Worm (Caenorhabditis elegans) whole organism, L4 larva: ENCODE results near the gene ttr-33.

ENCODE experiments used
- F44E2.7 ChIP-seq: fragments of 200-800 bp; sonication (Bioruptor generic); IDR thresholded peaks from 2 replicates; pipeline ENCODE4 v2.1.2; 2022; ENCODE audit warnings: missing genetic modification characterization, missing compliant biosample characterization
- Y48G9A.11 ChIP-seq: fragments of 200-800 bp; sonication (Bioruptor generic); IDR thresholded peaks from 2 replicates; pipeline ENCODE4 v1.3.6; 2022; ENCODE audit warnings: missing genetic modification reagents, missing genetic modification characterization, missing compliant biosample characterization
- Y75B8A.6 ChIP-seq: fragments of 200-800 bp; sonication (Bioruptor generic); IDR thresholded peaks from 2 replicates; pipeline ENCODE4 v1.3.6; 2022; ENCODE audit warnings: missing genetic modification reagents, missing genetic modification characterization, missing compliant biosample characterization
- aha-1 ChIP-seq: fragments of 150-350 bp; peaks from one replicate; lab custom pipeline; 2014; ENCODE audit warnings: missing biosample characterization, missing genetic modification characterization
- ama-1 ChIP-seq: fragments of 150-350 bp; optimal IDR thresholded peaks from 2 replicates; lab custom pipeline; 2014; ENCODE audit warnings: inconsistent platforms, mixed read lengths
- attf-4 ChIP-seq: sonication (generic microtip); optimal IDR thresholded peaks from 3 replicates; lab custom pipeline; 2017; ENCODE audit warnings: missing biosample characterization, missing genetic modification characterization
- ceh-28 ChIP-seq: fragments of 150-350 bp; optimal IDR thresholded peaks from 2 replicates; lab custom pipeline; 2014; ENCODE audit warnings: missing biosample characterization, missing genetic modification reagents, missing genetic modification characterization
- ceh-44 ChIP-seq: fragments of 200-800 bp; sonication (Bioruptor generic); IDR thresholded peaks from 2 replicates; pipeline ENCODE4 v1.3.6; 2022; ENCODE audit warnings: missing genetic modification reagents, missing genetic modification characterization, missing compliant biosample characterization
- ceh-62 ChIP-seq: sonication (generic microtip); optimal IDR thresholded peaks from 2 replicates; lab custom pipeline; 2017; ENCODE audit warnings: missing biosample characterization, missing genetic modification characterization
- cey-2 ChIP-seq: sonication (generic microtip); optimal IDR thresholded peaks from 3 replicates; lab custom pipeline; 2017; ENCODE audit warnings: missing genetic modification characterization, mild to moderate bottlenecking, missing compliant biosample characterization, antibody characterized with exemption, borderline replicate concordance; ENCODE audit not compliant: insufficient read depth
- daf-12 ChIP-seq: fragments of 150-350 bp; optimal IDR thresholded peaks from 2 replicates; lab custom pipeline; 2014; ENCODE audit warnings: missing biosample characterization, missing genetic modification reagents, missing genetic modification characterization
- daf-16 ChIP-seq, 3 experiments: sonication (generic microtip); optimal IDR thresholded peaks; 2 replicates each; lab custom pipeline; 2016 to 2017; ENCODE audit warnings: missing genetic modification characterization in 3 of 3, missing genetic modification reagents in 3 of 3, mild to moderate bottlenecking in 2 of 3, missing compliant biosample characterization in 2 of 3, missing biosample characterization in 1 of 3, moderate library complexity in 1 of 3
- dmd-6 ChIP-seq: fragments of 200-800 bp; sonication (Bioruptor generic); IDR thresholded peaks from 2 replicates; pipeline ENCODE4 v1.3.6; 2022; ENCODE audit warnings: missing genetic modification reagents, missing genetic modification characterization, missing compliant biosample characterization
- dmd-9 ChIP-seq: fragments of 200-800 bp; sonication (Bioruptor generic); IDR thresholded peaks from 2 replicates; pipeline ENCODE4 v1.3.6; 2022; ENCODE audit warnings: missing genetic modification reagents, missing genetic modification characterization, missing compliant biosample characterization
- dpl-1 ChIP-seq: fragments of 150-350 bp; optimal IDR thresholded peaks from 2 replicates; lab custom pipeline; 2014; ENCODE audit warnings: missing biosample characterization, missing genetic modification reagents, missing genetic modification characterization
- duxl-1 ChIP-seq: sonication (generic microtip); optimal IDR thresholded peaks from 2 replicates; lab custom pipeline; 2016; ENCODE audit warnings: mild to moderate bottlenecking, missing genetic modification characterization, moderate library complexity, missing compliant biosample characterization; ENCODE audit not compliant: poor library complexity
- dve-1 ChIP-seq: sonication (generic microtip); optimal IDR thresholded peaks from 2 replicates; lab custom pipeline; 2017; ENCODE audit warnings: antibody characterized with exemption, mild to moderate bottlenecking, missing genetic modification characterization, missing compliant biosample characterization; ENCODE audit not compliant: insufficient read depth
- fos-1 ChIP-seq: fragments of 150-350 bp; optimal IDR thresholded peaks from 2 replicates; lab custom pipeline; 2014; ENCODE audit warnings: missing biosample characterization, missing genetic modification characterization
- gei-8 ChIP-seq: fragments of 200-800 bp; sonication (Bioruptor generic); optimal IDR thresholded peaks from 2 replicates; lab custom pipeline; 2018; ENCODE audit warnings: mild to moderate bottlenecking, missing genetic modification characterization, missing compliant biosample characterization
- lin-13 ChIP-seq: fragments of 150-350 bp; optimal IDR thresholded peaks from 2 replicates; lab custom pipeline; 2014; ENCODE audit warnings: missing biosample characterization, missing genetic modification reagents, missing genetic modification characterization
- lin-15B ChIP-seq: fragments of 150-350 bp; sonication (generic microtip); optimal IDR thresholded peaks from 3 replicates; lab custom pipeline; 2014; ENCODE audit warnings: missing biosample characterization, missing genetic modification characterization
- lin-29 ChIP-seq: fragments of 200-800 bp; sonication (Bioruptor generic); IDR thresholded peaks from 2 replicates; pipeline ENCODE4 v1.3.6; 2022; ENCODE audit warnings: missing genetic modification reagents, missing genetic modification characterization, missing compliant biosample characterization
- lin-39 ChIP-seq: fragments of 150-350 bp; optimal IDR thresholded peaks from 2 replicates; lab custom pipeline; 2014; ENCODE audit warnings: missing biosample characterization, missing genetic modification reagents, missing genetic modification characterization
- lsy-2 ChIP-seq, 2 experiments: fragments of 150-350 bp in 1 of 2; sonication (generic microtip) in 1 of 2; optimal IDR thresholded peaks; 2 replicates each; lab custom pipeline; 2014 to 2017; ENCODE audit warnings: missing biosample characterization in 2 of 2, missing genetic modification characterization in 2 of 2
- madf-5 ChIP-seq, 2 experiments: fragments of 200-800 bp; sonication (Bioruptor generic); IDR thresholded peaks; 2 replicates each; pipeline ENCODE4 v1.3.6; 2022; ENCODE audit warnings: missing compliant biosample characterization in 2 of 2, missing genetic modification characterization in 2 of 2
- mdl-1 ChIP-seq, 2 experiments: fragments of 150-350 bp in 1 of 2; sonication (generic microtip) in 1 of 2; optimal IDR thresholded peaks; 2 replicates each; lab custom pipeline; 2014 to 2017; ENCODE audit warnings: missing biosample characterization in 2 of 2, missing genetic modification characterization in 2 of 2
- mep-1 ChIP-seq: fragments of 150-350 bp; sonication (generic microtip); optimal IDR thresholded peaks from 3 replicates; lab custom pipeline; 2014; ENCODE audit warnings: missing biosample characterization, missing genetic modification characterization
- mxl-2 ChIP-seq: fragments of 200-800 bp; sonication (Bioruptor generic); conservative IDR thresholded peaks from 2 replicates; pipeline ENCODE4 v1.3.6; 2022; ENCODE audit warnings: missing genetic modification reagents, missing genetic modification characterization, missing compliant biosample characterization
- nhr-11 ChIP-seq: fragments of 150-350 bp; optimal IDR thresholded peaks from 2 replicates; lab custom pipeline; 2014; ENCODE audit warnings: missing biosample characterization, missing genetic modification characterization
- nhr-111 ChIP-seq: fragments of 200-800 bp; sonication (Bioruptor generic); optimal IDR thresholded peaks from 2 replicates; lab custom pipeline; 2018; ENCODE audit warnings: mild to moderate bottlenecking, missing genetic modification characterization, missing compliant biosample characterization
- nhr-25 ChIP-seq: sonication (generic microtip); optimal IDR thresholded peaks from 2 replicates; lab custom pipeline; 2017; ENCODE audit warnings: missing genetic modification characterization, mild to moderate bottlenecking, missing compliant biosample characterization, antibody characterized with exemption, moderate library complexity, borderline replicate concordance; ENCODE audit not compliant: insufficient read depth
- nhr-28 ChIP-seq: fragments of 150-350 bp; optimal IDR thresholded peaks from 2 replicates; lab custom pipeline; 2014; ENCODE audit warnings: missing biosample characterization, missing genetic modification characterization
- nhr-42 ChIP-seq: fragments of 200-800 bp; sonication (Bioruptor generic); IDR thresholded peaks from 2 replicates; pipeline ENCODE4 v1.3.6; 2022; ENCODE audit warnings: missing genetic modification characterization, missing compliant biosample characterization
- nhr-48 ChIP-seq: sonication (generic microtip); optimal IDR thresholded peaks from 2 replicates; lab custom pipeline; 2016; ENCODE audit warnings: mild to moderate bottlenecking, missing genetic modification characterization, missing compliant biosample characterization
- skn-1 ChIP-seq: fragments of 150-350 bp; optimal IDR thresholded peaks from 2 replicates; lab custom pipeline; 2014; ENCODE audit warnings: missing biosample characterization, missing genetic modification characterization
- spr-1 ChIP-seq: sonication (generic microtip); optimal IDR thresholded peaks from 2 replicates; lab custom pipeline; 2016; ENCODE audit warnings: mild to moderate bottlenecking, missing genetic modification characterization, missing compliant biosample characterization
- tag-97 ChIP-seq: fragments of 200-800 bp; sonication (Bioruptor generic); IDR thresholded peaks from 2 replicates; pipeline ENCODE4 v1.3.6; 2022; ENCODE audit warnings: missing genetic modification characterization, missing compliant biosample characterization
- unc-62 ChIP-seq, 3 experiments: fragments of 150-350 bp in 1 of 3; sonication (generic microtip); optimal IDR thresholded peaks in 2 of 3; peaks in 1 of 3; 1 replicate in 1 of 3; 2 replicates in 2 of 3; lab custom pipeline; 2014 to 2017; ENCODE audit warnings: missing biosample characterization in 3 of 3, missing genetic modification characterization in 3 of 3, missing genetic modification reagents in 3 of 3, missing genotype in 1 of 3
- zag-1 ChIP-seq: fragments of 150-350 bp; optimal IDR thresholded peaks from 2 replicates; lab custom pipeline; 2014; ENCODE audit warnings: missing biosample characterization, missing genetic modification characterization

Gene ttr-33

ce11 chrV:7837809-7838208 lies at the start of gene ttr-33:
Gene ttr-33 (minus strand): TSS chrV:7837909.
- peak; percentile 4 for TF ChIP-seq nhr-28
- TF ChIP-seq skn-1 (tag; lab: Kevin White, UChicago), result no peak
- peak; percentile 5 for TF ChIP-seq ama-1 (lab: Kevin White, UChicago)

- peak; percentile 84 for TF ChIP-seq aha-1
- peak; percentile 1 for TF ChIP-seq nhr-11 (tag; lab: Kevin White, UChicago)
- TF ChIP-seq daf-12 (tag; lab: Kevin White, UChicago), result no peak
- TF ChIP-seq mxl-2, result no peak
- TF ChIP-seq lin-13 (GFP tag; lab: Kevin White, UChicago), result no peak
Measured at ce11 chrV:7884441-7884840, 46.7 kb upstream of the ttr-33 start.

- TF ChIP-seq gei-8 (GFP tag; lab: Kevin White, UChicago), result no peak
- no peak for TF ChIP-seq lin-39 (tag; lab: Kevin White, UChicago)
- TF ChIP-seq lin-29, result no peak
- no peak for TF ChIP-seq nhr-111 (GFP tag; lab: Kevin White, UChicago)
- TF ChIP-seq mdl-1 (tag; optimal IDR thresholded peaks at IDR 0.05; lab: Kevin White, UChicago), result no peak
- no peak for TF ChIP-seq Y75B8A.6 (GFP tag; lab: Robert Waterston, UW)
- TF ChIP-seq ceh-62 (tag; lab: Kevin White, UChicago), result no peak
- no peak for TF ChIP-seq nhr-28
- no peak for TF ChIP-seq ceh-44 (GFP tag; lab: Robert Waterston, UW)
- no peak for TF ChIP-seq unc-62 (GFP tag; optimal IDR thresholded peaks at IDR 0.05 in 1 of 2; lab: Kevin White, UChicago)
- no peak for TF ChIP-seq unc-62 (tag; optimal IDR thresholded peaks at IDR 0.05; lab: Kevin White, UChicago)
- TF ChIP-seq tag-97 (GFP tag; lab: Robert Waterston, UW), result no peak
- TF ChIP-seq dmd-6, result no peak
- TF ChIP-seq daf-16 (GFP tag; optimal IDR thresholded peaks at IDR 0.05; lab: Kevin White, UChicago), result no peak
- no peak for TF ChIP-seq daf-16 (tag; optimal IDR thresholded peaks at IDR 0.05; lab: Kevin White, UChicago)
- no peak for TF ChIP-seq attf-4 (tag; lab: Kevin White, UChicago)
- no peak for TF ChIP-seq nhr-25 (tag; lab: Kevin White, UChicago)
- TF ChIP-seq nhr-48, result no peak
- TF ChIP-seq mep-1 (tag; lab: Kevin White, UChicago), result no peak
- no peak for TF ChIP-seq duxl-1 (tag; lab: Kevin White, UChicago)
Measured at ce11 chrV:7878411-7878964, 40.8 kb upstream of the ttr-33 start, which contains the start of gene F40A3.2. Gene F40A3.2 (plus strand): TSS chrV:7878914.

ce11 chrV:7876881-7877475 lies 39.3 kb upstream of the ttr-33 start, which contains the start of gene F40A3.3:
Gene F40A3.3 (plus strand): TSS chrV:7877444.
- TF ChIP-seq lin-29 (no peak), nhr-111 (GFP tag; lab: Kevin White, UChicago) (no peak), lin-39 (tag; lab: Kevin White, UChicago) (no peak), dmd-9 (no peak), duxl-1 (tag; lab: Kevin White, UChicago) (no peak), nhr-28 (peak; percentile 15), Y75B8A.6 (GFP tag; lab: Robert Waterston, UW) (no peak), lsy-2 (tag; optimal IDR thresholded peaks at IDR 0.05; lab: Kevin White, UChicago) (peak in 1 of 2 experiments; percentile 24), ceh-44 (GFP tag; lab: Robert Waterston, UW) (no peak), unc-62 (GFP tag; optimal IDR thresholded peaks at IDR 0.05 in 1 of 2; lab: Kevin White, UChicago) (peak in 1 of 2 experiments; percentile 2), unc-62 (tag; optimal IDR thresholded peaks at IDR 0.05; lab: Kevin White, UChicago) (no peak), mep-1 (tag; lab: Kevin White, UChicago) (peak; percentile 4), daf-16 (GFP tag; optimal IDR thresholded peaks at IDR 0.05; lab: Kevin White, UChicago) (no peak), daf-16 (tag; optimal IDR thresholded peaks at IDR 0.05; lab: Kevin White, UChicago) (peak; percentile 90)

ce11 chrV:7875456-7875855 lies 37.7 kb upstream of the ttr-33 start, which contains the start of gene F40A3.4:
Gene F40A3.4 (plus strand): TSS chrV:7875756.
- TF ChIP-seq mxl-2, result no peak
- TF ChIP-seq cey-2 (tag; lab: Kevin White, UChicago), result no peak
- TF ChIP-seq zag-1, result no peak
- no peak for TF ChIP-seq ceh-28 (tag; lab: Kevin White, UChicago)
- no peak for TF ChIP-seq fos-1
- no peak for TF ChIP-seq F44E2.7 (GFP tag; lab: Robert Waterston, UW)
- TF ChIP-seq nhr-42, result no peak
- TF ChIP-seq spr-1, result no peak
- no peak for TF ChIP-seq dpl-1 (GFP tag; lab: Kevin White, UChicago)
- no peak for TF ChIP-seq dmd-9
- TF ChIP-seq lin-15B (tag; lab: Kevin White, UChicago), result no peak
- TF ChIP-seq madf-5 (GFP tag; IDR thresholded peaks at IDR 0.05; lab: Robert Waterston, UW), result no peak
- no peak for TF ChIP-seq Y48G9A.11 (GFP tag; lab: Robert Waterston, UW)
- TF ChIP-seq dve-1 (tag; lab: Kevin White, UChicago), result no peak
- no peak for TF ChIP-seq unc-62 (GFP tag; optimal IDR thresholded peaks at IDR 0.05 in 1 of 2; lab: Kevin White, UChicago)
- TF ChIP-seq unc-62 (tag; optimal IDR thresholded peaks at IDR 0.05; lab: Kevin White, UChicago), result no peak
